Worm (Caenorhabditis elegans): ENCODE measurements around the gene Y75B8A.25.

The Y75B8A.25 gene

DNA sequence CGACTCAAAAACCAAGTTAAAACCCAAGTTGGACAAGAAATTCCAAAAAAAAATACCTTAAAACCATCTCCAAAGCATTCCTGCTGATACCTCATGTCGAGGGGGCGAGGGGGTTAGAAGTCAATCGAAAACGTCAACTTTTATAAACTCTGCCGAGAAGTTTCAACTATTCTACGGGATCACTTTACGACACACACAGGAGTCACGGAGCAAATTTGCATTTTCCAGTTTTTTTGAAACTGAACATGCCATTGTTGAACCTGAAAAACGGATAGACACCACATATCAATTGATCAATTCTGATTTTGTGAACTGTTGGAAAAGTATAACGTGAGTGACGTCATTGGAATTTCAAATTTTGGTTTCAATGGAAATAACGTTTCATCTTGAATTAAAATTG lies 29.2 kb downstream of the Y75B8A.25 start, which contains the start of gene mrp-8:
Gene mrp-8 (minus strand): TSS at position 101 of the 400 bp plus-strand sequence.
- no peak for TF ChIP-seq tbx-8 (GFP tag; optimal IDR thresholded peaks at IDR 0.05)
- no peak for TF ChIP-seq ces-1 (GFP tag; optimal IDR thresholded peaks at IDR 0.05)
- no peak for TF ChIP-seq pha-4 (tag; optimal IDR thresholded peaks at IDR 0.05)
- TF ChIP-seq ztf-11 (tag; optimal IDR thresholded peaks at IDR 0.05), result no peak
- peak; percentile 12 for TF ChIP-seq zip-8 (tag; optimal IDR thresholded peaks at IDR 0.05)
- TF ChIP-seq lin-13 (tag; optimal IDR thresholded peaks at IDR 0.05), result no peak
- TF ChIP-seq unc-120 (tag; optimal IDR thresholded peaks at IDR 0.05; ENCODE audit: poor library complexity, severe bottlenecking), result no peak
- TF ChIP-seq cnd-1 (tag; optimal IDR thresholded peaks at IDR 0.05), result no peak
- no peak for TF ChIP-seq M03D4.4 (tag; optimal IDR thresholded peaks at IDR 0.05)

DNA sequence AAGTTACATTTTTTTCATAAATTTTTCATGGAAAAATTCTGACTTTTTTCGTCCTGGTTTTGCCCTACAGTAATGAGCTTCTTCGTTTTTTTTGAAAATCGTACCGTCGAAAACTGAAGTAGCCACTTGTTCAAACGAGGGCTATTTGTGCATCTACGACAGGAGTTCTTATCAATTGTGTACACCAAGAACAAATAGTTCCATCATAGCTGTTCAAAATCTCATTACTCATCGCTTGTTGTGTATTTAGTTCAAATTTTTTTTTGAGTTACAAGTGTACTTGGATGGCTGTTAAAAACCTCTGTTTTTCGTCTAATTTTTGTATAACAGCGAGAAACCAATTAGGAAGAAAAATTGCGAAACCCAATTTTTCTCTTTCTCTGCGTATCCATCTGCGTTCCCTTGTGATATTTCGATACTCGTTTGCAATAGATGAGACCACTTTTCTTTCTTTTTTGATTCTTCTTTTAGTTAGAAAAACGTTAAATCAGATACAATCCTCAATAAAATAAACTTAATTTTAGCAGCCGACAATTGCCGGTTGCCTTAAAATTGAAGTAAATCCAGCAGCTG lies 31.1 kb downstream of the Y75B8A.25 start:
- TF ChIP-seq mep-1 (tag; optimal IDR thresholded peaks at IDR 0.05) (no peak), nhr-76 (tag; optimal IDR thresholded peaks at IDR 0.05) (no peak), sem-2 (GFP tag; optimal IDR thresholded peaks at IDR 0.05) (no peak), snpc-4 (tag; optimal IDR thresholded peaks at IDR 0.05) (no peak), drap-1 (GFP tag; optimal IDR thresholded peaks at IDR 0.05) (no peak), ces-1 (GFP tag; optimal IDR thresholded peaks at IDR 0.05) (no peak), ceh-83 (GFP tag; optimal IDR thresholded peaks at IDR 0.05) (no peak), flh-1 (GFP tag; optimal IDR thresholded peaks at IDR 0.05) (no peak), lsy-2 (tag; optimal IDR thresholded peaks at IDR 0.05) (no peak), bed-3 (GFP tag; optimal IDR thresholded peaks at IDR 0.05) (no peak), nhr-237 (tag; optimal IDR thresholded peaks at IDR 0.05) (no peak), unc-39 (tag; optimal IDR thresholded peaks at IDR 0.05) (no peak), lin-32 (GFP tag; optimal IDR thresholded peaks at IDR 0.05) (no peak), unc-120 (tag; optimal IDR thresholded peaks at IDR 0.05; ENCODE audit: poor library complexity, severe bottlenecking) (no peak), lin-13 (tag; optimal IDR thresholded peaks at IDR 0.05) (no peak), mab-5 (tag; optimal IDR thresholded peaks at IDR 0.05) (no peak)

DNA sequence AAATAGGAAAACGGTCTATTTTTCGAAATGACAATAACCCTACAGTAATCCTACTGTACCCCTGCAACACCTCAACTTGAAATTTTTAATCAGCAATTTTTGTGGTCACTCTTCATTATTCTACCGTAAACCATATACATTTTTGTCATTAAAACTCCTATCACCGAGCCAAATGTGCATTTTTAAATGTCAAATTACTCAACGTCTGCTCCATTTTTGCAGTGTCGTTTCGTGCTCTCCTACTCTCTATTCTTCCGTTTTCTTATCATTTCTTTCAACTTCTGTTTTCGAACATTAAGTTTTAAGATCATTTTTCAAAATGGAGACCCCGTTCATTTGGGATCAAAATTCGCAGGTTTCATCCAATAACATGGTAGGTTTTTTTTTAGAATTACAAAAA lies 33.6 kb downstream of the Y75B8A.25 start, which contains the start of gene pqn-92:
Gene pqn-92 (plus strand): TSS at position 307 of the 400 bp plus-strand sequence.
- TF ChIP-seq ceh-43 (GFP tag; optimal IDR thresholded peaks at IDR 0.05) (no peak), lin-32 (GFP tag; optimal IDR thresholded peaks at IDR 0.05) (no peak), lin-13 (tag; optimal IDR thresholded peaks at IDR 0.05) (no peak), cnd-1 (tag; optimal IDR thresholded peaks at IDR 0.05) (no peak), bed-3 (GFP tag; optimal IDR thresholded peaks at IDR 0.05) (no peak), ceh-39 (tag; optimal IDR thresholded peaks at IDR 0.05) (no peak), flh-1 (GFP tag; optimal IDR thresholded peaks at IDR 0.05) (no peak), ham-2 (GFP tag; optimal IDR thresholded peaks at IDR 0.05) (no peak), nhr-237 (tag; optimal IDR thresholded peaks at IDR 0.05) (no peak), nhr-28 (tag; optimal IDR thresholded peaks at IDR 0.05) (no peak), ces-1 (GFP tag; optimal IDR thresholded peaks at IDR 0.05) (no peak), tbx-8 (GFP tag; optimal IDR thresholded peaks at IDR 0.05) (no peak), zip-8 (tag; optimal IDR thresholded peaks at IDR 0.05) (no peak), ztf-11 (tag; optimal IDR thresholded peaks at IDR 0.05) (no peak), elt-3 (tag; optimal IDR thresholded peaks at IDR 0.05) (no peak), snpc-4 (tag; optimal IDR thresholded peaks at IDR 0.05) (no peak)

DNA sequence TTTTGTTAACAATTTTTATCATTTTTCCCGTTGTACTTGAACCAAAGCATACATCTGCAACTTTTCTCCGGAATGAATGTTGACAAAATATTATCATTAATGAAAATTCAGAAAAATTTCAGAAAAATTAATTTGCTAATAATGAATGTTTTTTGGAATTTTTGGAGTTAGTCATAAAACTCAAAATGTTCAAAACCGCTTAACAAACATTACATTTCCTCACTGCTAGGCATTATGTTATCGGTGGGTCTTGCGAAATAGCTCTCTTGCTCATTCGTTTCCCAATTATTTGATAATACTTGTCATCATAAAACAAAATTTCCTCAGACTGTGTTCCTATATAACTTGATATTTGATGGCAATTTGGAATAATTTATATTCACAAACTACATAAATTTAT lies 39.0 kb downstream of the Y75B8A.25 start, which contains the start of gene Y75B8A.39:
Gene Y75B8A.39 (plus strand): TSS at position 301 of the 400 bp plus-strand sequence.
- TF ChIP-seq sptf-1 (tag; optimal IDR thresholded peaks at IDR 0.05) (no peak), unc-39 (tag; optimal IDR thresholded peaks at IDR 0.05) (no peak), zip-8 (tag; optimal IDR thresholded peaks at IDR 0.05) (no peak), M03D4.4 (tag; optimal IDR thresholded peaks at IDR 0.05) (no peak), ham-2 (GFP tag; optimal IDR thresholded peaks at IDR 0.05) (no peak), mep-1 (tag; optimal IDR thresholded peaks at IDR 0.05) (no peak), unc-120 (tag; optimal IDR thresholded peaks at IDR 0.05; ENCODE audit: poor library complexity, severe bottlenecking) (no peak)

DNA sequence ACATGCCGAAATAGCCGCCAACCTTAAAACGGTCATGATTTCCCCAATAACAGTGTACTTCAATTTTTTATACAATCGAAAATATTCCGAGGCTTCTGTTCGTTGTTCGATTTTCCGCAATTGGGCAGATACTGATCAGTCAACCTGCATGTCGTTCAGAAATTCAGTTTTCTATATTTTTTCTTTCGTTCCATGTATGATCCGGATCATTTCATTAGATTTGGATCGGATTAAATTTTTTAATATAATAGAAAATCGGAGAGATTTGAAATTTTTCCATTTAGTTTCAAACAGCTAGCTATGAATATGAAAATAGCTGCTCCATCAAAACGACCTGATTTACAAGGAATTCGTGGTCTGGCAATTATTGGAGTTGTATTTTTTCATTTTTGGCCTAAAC lies 41.3 kb downstream of the Y75B8A.25 start, which contains the start of gene Y75B8A.37:
Gene Y75B8A.37 (plus strand): TSS at position 301 of the 400 bp plus-strand sequence.
- no peak for TF ChIP-seq ceh-39 (tag; optimal IDR thresholded peaks at IDR 0.05)
- no peak for TF ChIP-seq bed-3 (GFP tag; optimal IDR thresholded peaks at IDR 0.05)
- no peak for TF ChIP-seq mls-2 (tag; optimal IDR thresholded peaks at IDR 0.05)
- no peak for TF ChIP-seq ceh-83 (GFP tag; optimal IDR thresholded peaks at IDR 0.05)
- TF ChIP-seq unc-39 (tag; optimal IDR thresholded peaks at IDR 0.05), result no peak
- no peak for TF ChIP-seq elt-3 (tag; optimal IDR thresholded peaks at IDR 0.05)
- no peak for TF ChIP-seq unc-62 (GFP tag; optimal IDR thresholded peaks at IDR 0.05)
- no peak for TF ChIP-seq elt-1 (tag; optimal IDR thresholded peaks at IDR 0.05; ENCODE audit: borderline replicate concordance, insufficient read depth)

All from whole organism, mixed stage, embryonic.